Worm (Caenorhabditis elegans) whole organism, L1 larva: ENCODE measurements around the gene T19H12.12.

Experiments used
- C16A3.4 ChIP-seq: fragments of 150-350 bp; optimal IDR thresholded peaks from 2 replicates; lab custom pipeline; 2014; ENCODE audit warnings: missing biosample characterization, missing genetic modification characterization
- C34B4.2 ChIP-seq: sonication (generic microtip); optimal IDR thresholded peaks from 2 replicates; lab custom pipeline; 2017; ENCODE audit warnings: mild to moderate bottlenecking, missing genetic modification characterization, missing compliant biosample characterization
- F16B12.6 ChIP-seq: fragments of 150-350 bp; optimal IDR thresholded peaks from 2 replicates; lab custom pipeline; 2014; ENCODE audit warnings: missing biosample characterization, missing genetic modification characterization
- Y116A8C.19 ChIP-seq: sonication (generic microtip); optimal IDR thresholded peaks from 2 replicates; lab custom pipeline; 2016; ENCODE audit warnings: missing compliant biosample characterization, missing genetic modification characterization, borderline replicate concordance
- aha-1 ChIP-seq: fragments of 150-350 bp; optimal IDR thresholded peaks from 2 replicates; lab custom pipeline; 2014; ENCODE audit warnings: missing biosample characterization, missing genetic modification characterization
- alr-1 ChIP-seq: fragments of 200-800 bp; sonication (Bioruptor generic); optimal IDR thresholded peaks from 2 replicates; lab custom pipeline; 2018; ENCODE audit warnings: borderline replicate concordance, mild to moderate bottlenecking, missing genetic modification characterization, missing compliant biosample characterization
- aly-2 ChIP-seq: fragments of 150-350 bp; optimal IDR thresholded peaks from 2 replicates; lab custom pipeline; 2014; ENCODE audit warnings: missing biosample characterization, missing genetic modification characterization
- ceh-8 ChIP-seq: fragments of 200-800 bp; sonication (Bioruptor generic); optimal IDR thresholded peaks from 2 replicates; lab custom pipeline; 2018; ENCODE audit warnings: mild to moderate bottlenecking, missing genetic modification characterization, moderate library complexity, missing compliant biosample characterization
- ceh-82 ChIP-seq, 3 experiments: fragments of 150-350 bp in 1 of 3; sonication (generic microtip) in 2 of 3; optimal IDR thresholded peaks; 2 replicates each; lab custom pipeline; 2014 to 2017; ENCODE audit warnings: missing biosample characterization in 3 of 3, missing genetic modification characterization in 3 of 3
- ceh-90 ChIP-seq: sonication (generic microtip); optimal IDR thresholded peaks from 2 replicates; lab custom pipeline; 2016; ENCODE audit warnings: missing genetic modification characterization, missing compliant biosample characterization
- ces-1 ChIP-seq: fragments of 150-350 bp; optimal IDR thresholded peaks from 2 replicates; lab custom pipeline; 2014; ENCODE audit warnings: missing biosample characterization, missing genetic modification reagents, missing genetic modification characterization
- efl-1 ChIP-seq, 4 experiments: fragments of 150-350 bp; optimal IDR thresholded peaks in 3 of 4; peaks in 1 of 4; 1 replicate in 1 of 4; 2 replicates in 3 of 4; lab custom pipeline; 2014; ENCODE audit warnings: missing biosample characterization in 2 of 4, missing genetic modification characterization in 2 of 4, missing genetic modification reagents in 2 of 4
- egl-27 ChIP-seq, 2 experiments: fragments of 150-350 bp in 1 of 2; sonication (generic microtip); optimal IDR thresholded peaks; 3 replicates each; lab custom pipeline; 2017 to 2018; ENCODE audit warnings: missing biosample characterization in 2 of 2, missing genetic modification characterization in 2 of 2, missing genetic modification reagents in 2 of 2
- elt-2 ChIP-seq: sonication (generic microtip); optimal IDR thresholded peaks from 2 replicates; lab custom pipeline; 2016; ENCODE audit warnings: missing genetic modification characterization, mild to moderate bottlenecking, inconsistent platforms, missing compliant biosample characterization, missing genetic modification reagents
- elt-3 ChIP-seq, 6 experiments: fragments of 150-350 bp in 1 of 6; sonication (generic microtip); optimal IDR thresholded peaks; 2 replicates each; lab custom pipeline; 2017 to 2018; ENCODE audit warnings: missing biosample characterization in 6 of 6, missing genetic modification characterization in 6 of 6, inconsistent platforms in 1 of 6
- fkh-10 ChIP-seq: sonication (generic microtip); optimal IDR thresholded peaks from 2 replicates; lab custom pipeline; 2017; ENCODE audit warnings: missing biosample characterization, missing genetic modification reagents, missing genetic modification characterization
- fos-1 ChIP-seq: fragments of 150-350 bp; optimal IDR thresholded peaks from 2 replicates; lab custom pipeline; 2014; ENCODE audit warnings: missing biosample characterization, missing genetic modification characterization
- grh-1 ChIP-seq: fragments of 200-800 bp; sonication (Bioruptor generic); IDR thresholded peaks from 2 replicates; pipeline ENCODE4 v1.3.6; 2022; ENCODE audit warnings: missing genetic modification reagents, missing genetic modification characterization, missing compliant biosample characterization
- hlh-4 ChIP-seq: sonication (generic microtip); optimal IDR thresholded peaks from 2 replicates; lab custom pipeline; 2016; ENCODE audit warnings: mild to moderate bottlenecking, missing genetic modification characterization, missing compliant biosample characterization
- hpl-2 ChIP-seq: fragments of 150-350 bp; optimal IDR thresholded peaks from 2 replicates; lab custom pipeline; 2014; ENCODE audit warnings: missing biosample characterization, missing genetic modification reagents, missing genetic modification characterization
- irx-1 ChIP-seq: sonication (generic microtip); optimal IDR thresholded peaks from 2 replicates; lab custom pipeline; 2016; ENCODE audit warnings: missing genetic modification characterization, missing compliant biosample characterization
- lin-13 ChIP-seq: fragments of 150-350 bp; optimal IDR thresholded peaks from 2 replicates; lab custom pipeline; 2014; ENCODE audit warnings: missing biosample characterization, missing genetic modification reagents, missing genetic modification characterization
- lin-14 ChIP-seq: fragments of 200-800 bp; sonication (Bioruptor generic); optimal IDR thresholded peaks from 2 replicates; lab custom pipeline; 2018; ENCODE audit warnings: mild to moderate bottlenecking, missing genetic modification characterization, moderate library complexity, missing compliant biosample characterization
- lin-15B ChIP-seq: fragments of 150-350 bp; sonication (generic microtip); optimal IDR thresholded peaks from 3 replicates; lab custom pipeline; 2014; ENCODE audit warnings: missing biosample characterization, missing genetic modification characterization
- lin-35 ChIP-seq, 2 experiments: fragments of 150-350 bp; optimal IDR thresholded peaks; 2 replicates each; lab custom pipeline; 2014; ENCODE audit warnings: missing biosample characterization in 2 of 2, missing genetic modification characterization in 2 of 2, missing genetic modification reagents in 2 of 2
- lin-39 ChIP-seq: fragments of 150-350 bp; optimal IDR thresholded peaks from 2 replicates; lab custom pipeline; 2014; ENCODE audit warnings: missing biosample characterization, missing genetic modification reagents, missing genetic modification characterization
- lir-3 ChIP-seq: sonication (generic microtip); optimal IDR thresholded peaks from 2 replicates; lab custom pipeline; 2016; ENCODE audit warnings: mild to moderate bottlenecking, missing genetic modification characterization, moderate library complexity, missing compliant biosample characterization; ENCODE audit not compliant: poor library complexity
- mab-9 ChIP-seq: fragments of 200-800 bp; sonication (Bioruptor generic); IDR thresholded peaks from 2 replicates; pipeline ENCODE4 v1.3.6; 2022; ENCODE audit warnings: missing genetic modification reagents, missing genetic modification characterization, missing compliant biosample characterization
- mdl-1 ChIP-seq, 2 experiments: fragments of 150-350 bp; optimal IDR thresholded peaks; 2 replicates each; lab custom pipeline; 2014 to 2017; ENCODE audit warnings: missing biosample characterization in 2 of 2, missing genetic modification characterization in 2 of 2, inconsistent platforms in 1 of 2
- nhr-11 ChIP-seq: fragments of 150-350 bp; optimal IDR thresholded peaks from 2 replicates; lab custom pipeline; 2014; ENCODE audit warnings: missing biosample characterization, missing genetic modification characterization
- nhr-237 ChIP-seq: fragments of 150-350 bp; optimal IDR thresholded peaks from 2 replicates; lab custom pipeline; 2014; ENCODE audit warnings: missing biosample characterization, missing genetic modification characterization
- nhr-28 ChIP-seq: fragments of 150-350 bp; optimal IDR thresholded peaks from 2 replicates; lab custom pipeline; 2014; ENCODE audit warnings: missing biosample characterization, missing genetic modification characterization
- nhr-47 ChIP-seq: sonication (generic microtip); optimal IDR thresholded peaks from 2 replicates; lab custom pipeline; 2016; ENCODE audit warnings: mild to moderate bottlenecking, missing genetic modification characterization, moderate library complexity, missing compliant biosample characterization
- nhr-77 ChIP-seq: fragments of 150-350 bp; optimal IDR thresholded peaks from 2 replicates; lab custom pipeline; 2014; ENCODE audit warnings: missing biosample characterization, missing genetic modification characterization
- nhr-85 ChIP-seq: sonication (generic microtip); peaks from one replicate; lab custom pipeline; 2016; ENCODE audit warnings: missing genetic modification characterization, inconsistent platforms, missing compliant biosample characterization
- skn-1 ChIP-seq: fragments of 150-350 bp; optimal IDR thresholded peaks from 2 replicates; lab custom pipeline; 2014; ENCODE audit warnings: missing biosample characterization, missing genetic modification characterization
- snu-23 ChIP-seq: sonication (generic microtip); optimal IDR thresholded peaks from 2 replicates; lab custom pipeline; 2016; ENCODE audit warnings: missing genetic modification characterization, missing compliant biosample characterization
- sox-4 ChIP-seq: sonication (generic microtip); optimal IDR thresholded peaks from 2 replicates; lab custom pipeline; 2016; ENCODE audit warnings: missing genetic modification characterization, missing compliant biosample characterization
- sptf-1 ChIP-seq: fragments of 150-350 bp; optimal IDR thresholded peaks from 2 replicates; lab custom pipeline; 2014; ENCODE audit warnings: missing biosample characterization, missing genetic modification characterization
- swsn-7 ChIP-seq: sonication (generic microtip); optimal IDR thresholded peaks from 2 replicates; lab custom pipeline; 2016; ENCODE audit warnings: missing genetic modification characterization, missing compliant biosample characterization
- tbx-2 ChIP-seq: sonication (generic microtip); optimal IDR thresholded peaks from 2 replicates; lab custom pipeline; 2016; ENCODE audit warnings: missing genetic modification characterization, missing compliant biosample characterization
- tlp-1 ChIP-seq: fragments of 150-350 bp; optimal IDR thresholded peaks from 2 replicates; lab custom pipeline; 2014; ENCODE audit warnings: missing biosample characterization, missing genetic modification characterization
- unc-30 ChIP-seq: sonication (generic microtip); optimal IDR thresholded peaks from 2 replicates; lab custom pipeline; 2017; ENCODE audit warnings: missing biosample characterization, missing genetic modification characterization
- unc-62 ChIP-seq: fragments of 150-350 bp; optimal IDR thresholded peaks from 2 replicates; lab custom pipeline; 2014; ENCODE audit warnings: missing biosample characterization, missing genetic modification reagents, missing genetic modification characterization
- zag-1 ChIP-seq: fragments of 150-350 bp; optimal IDR thresholded peaks from 2 replicates; lab custom pipeline; 2014; ENCODE audit warnings: missing biosample characterization, missing genetic modification characterization
- zip-4 ChIP-seq: fragments of 200-800 bp; sonication (Bioruptor generic); optimal IDR thresholded peaks from 2 replicates; lab custom pipeline; 2018; ENCODE audit warnings: mild to moderate bottlenecking, missing genetic modification characterization, moderate library complexity, missing compliant biosample characterization

Gene T19H12.12

DNA sequence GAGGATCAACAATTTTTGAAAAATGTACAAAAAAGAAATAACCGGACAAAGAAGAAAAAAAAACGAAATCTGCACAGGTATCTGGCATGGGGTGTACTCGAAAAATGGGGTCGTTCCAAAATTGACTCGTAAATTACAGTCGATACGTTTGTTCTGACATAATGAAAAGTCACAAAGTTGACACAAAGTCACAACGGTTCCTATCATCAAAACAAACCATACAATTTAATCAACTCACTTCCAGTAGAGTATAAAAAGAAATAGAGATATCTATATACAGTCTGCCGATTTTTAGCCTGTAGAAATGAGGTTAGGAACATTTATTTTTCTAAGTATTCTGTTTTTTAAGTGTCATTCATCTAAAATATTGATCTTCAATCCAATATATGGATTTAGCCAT is at the start of gene T19H12.12:
Gene T19H12.12 (plus strand): TSS at position 301 of the 400 bp plus-strand sequence.
- TF ChIP-seq nhr-28 (tag; lab: Kevin White, UChicago) (no peak), egl-27 (tag; optimal IDR thresholded peaks at IDR 0.05; lab: Kevin White, UChicago) (no peak), ceh-82 (tag; optimal IDR thresholded peaks at IDR 0.05; lab: Kevin White, UChicago) (no peak), ceh-90 (tag; lab: Kevin White, UChicago) (no peak), C16A3.4 (no peak), zag-1 (tag; lab: Kevin White, UChicago) (no peak), fkh-10 (no peak), grh-1 (GFP tag; lab: Robert Waterston, UW) (no peak), unc-62 (GFP tag; lab: Kevin White, UChicago) (no peak), elt-3 (tag; optimal IDR thresholded peaks at IDR 0.05; lab: Kevin White, UChicago) (no peak), lin-35 (GFP tag; optimal IDR thresholded peaks at IDR 0.05; lab: Kevin White, UChicago) (no peak), sptf-1 (tag; lab: Kevin White, UChicago) (no peak), nhr-237 (tag; lab: Kevin White, UChicago) (no peak), lin-39 (tag; lab: Kevin White, UChicago) (no peak), Y116A8C.19 (no peak), nhr-47 (no peak), aly-2 (no peak), lin-15B (tag; lab: Kevin White, UChicago) (no peak), hpl-2 (GFP tag; lab: Kevin White, UChicago) (no peak)
- TF ChIP-seq, all 84 proteins: peak for 0

ce11 chrV:4839913-4840312 is 44.7 kb upstream of the T19H12.12 start, which contains the start of gene nas-9:
nas-9 (minus strand) TSS chrV:4840013.
- TF ChIP-seq irx-1 (tag; lab: Kevin White, UChicago) = no peak
- TF ChIP-seq elt-3 (tag; optimal IDR thresholded peaks at IDR 0.05; lab: Kevin White, UChicago) = peak in 1 of 6 experiments; percentile 29
- TF ChIP-seq ceh-90 (tag; lab: Kevin White, UChicago) = no peak
- no peak for TF ChIP-seq C34B4.2
- TF ChIP-seq lin-13 (GFP tag; lab: Kevin White, UChicago) = no peak
- no peak for TF ChIP-seq zip-4 (GFP tag; lab: Kevin White, UChicago)
- TF ChIP-seq nhr-85 (tag; lab: Kevin White, UChicago) = peak; percentile 55

ce11 chrV:4841179-4841578 is 43.4 kb upstream of the T19H12.12 start, which contains the start of gene cwp-1:
cwp-1 (minus strand) TSS chrV:4841279.
- no peak for TF ChIP-seq ceh-82 (tag; optimal IDR thresholded peaks at IDR 0.05; lab: Kevin White, UChicago)
- TF ChIP-seq mdl-1 (tag; optimal IDR thresholded peaks at IDR 0.05; lab: Kevin White, UChicago) = no peak
- TF ChIP-seq ceh-8 (GFP tag; lab: Kevin White, UChicago) = no peak
- no peak for TF ChIP-seq snu-23 (GFP tag; lab: Kevin White, UChicago)
- TF ChIP-seq nhr-11 (tag; lab: Kevin White, UChicago) = no peak
- TF ChIP-seq alr-1 = no peak
- TF ChIP-seq unc-62 (GFP tag; lab: Kevin White, UChicago) = no peak
- TF ChIP-seq nhr-77 (tag; lab: Kevin White, UChicago) = no peak
- TF ChIP-seq efl-1 (optimal IDR thresholded peaks at IDR 0.05; lab: Kevin White, UChicago) = no peak
- no peak for TF ChIP-seq efl-1 (GFP tag; optimal IDR thresholded peaks at IDR 0.05 in 1 of 2; lab: Kevin White, UChicago)
- no peak for TF ChIP-seq hlh-4
- TF ChIP-seq lin-14 = no peak

ce11 chrV:4842544-4842943 is 42.0 kb upstream of the T19H12.12 start, which contains the start of the genes cwp-2 and cwp-3:
cwp-2 (minus strand) TSS chrV:4842644.
cwp-3 (plus strand) TSS chrV:4842836.
- TF ChIP-seq fos-1 (tag; lab: Kevin White, UChicago) (no peak), sox-4 (no peak), skn-1 (tag; lab: Kevin White, UChicago) (no peak), F16B12.6 (tag; lab: Kevin White, UChicago) (no peak), elt-2 (no peak), lin-39 (tag; lab: Kevin White, UChicago) (no peak), tlp-1 (tag; lab: Kevin White, UChicago) (no peak), unc-30 (no peak), lir-3 (no peak), nhr-237 (tag; lab: Kevin White, UChicago) (no peak), ceh-8 (GFP tag; lab: Kevin White, UChicago) (no peak), mab-9 (no peak), aly-2 (no peak), swsn-7 (tag; lab: Kevin White, UChicago) (no peak), ces-1 (GFP tag; lab: Kevin White, UChicago) (no peak), aha-1 (tag; lab: Kevin White, UChicago) (no peak), tbx-2 (tag; lab: Kevin White, UChicago) (no peak), efl-1 (optimal IDR thresholded peaks at IDR 0.05; lab: Kevin White, UChicago) (no peak), efl-1 (GFP tag; optimal IDR thresholded peaks at IDR 0.05 in 1 of 2; lab: Kevin White, UChicago) (no peak)
